Worm (Caenorhabditis elegans) whole organism, dauer: Measurements from ENCODE around the gene fig-1.

Source experiments
- unc-62 ChIP-seq: sonication (generic microtip); optimal IDR thresholded peaks from 2 replicates; lab custom pipeline; 2017; ENCODE audit warnings: missing biosample characterization, missing genetic modification reagents, missing genetic modification characterization

Gene fig-1

ce11 chrV:10981113-10981512 is at the start of gene fig-1:
TSS of gene fig-1 (minus strand) at chrV:10981213.
- no peak for TF ChIP-seq unc-62 (GFP tag; lab: Kevin White, UChicago)

- no peak for TF ChIP-seq unc-62 (GFP tag; lab: Kevin White, UChicago)
Measured at ce11 chrV:11030675-11031074, 49.7 kb upstream of the fig-1 start.

- TF ChIP-seq unc-62 (GFP tag; lab: Kevin White, UChicago) = no peak
Measured at ce11 chrV:11029309-11029708, 48.3 kb upstream of the fig-1 start.

- TF ChIP-seq unc-62 (GFP tag; lab: Kevin White, UChicago) = no peak
Measured at ce11 chrV:11027740-11028139, 46.7 kb upstream of the fig-1 start.

- TF ChIP-seq unc-62 (GFP tag; lab: Kevin White, UChicago) = no peak
Measured at ce11 chrV:11022817-11023216, 41.8 kb upstream of the fig-1 start, which contains the start of the genes C13G3.12 and hot-6. TSS of gene C13G3.12 (minus strand) at chrV:11022917. TSS of gene hot-6 (minus strand) at chrV:11022937.

- TF ChIP-seq unc-62 (GFP tag; lab: Kevin White, UChicago) = no peak
Measured at ce11 chrV:11016846-11017553, 36.0 kb upstream of the fig-1 start.

- no peak for TF ChIP-seq unc-62 (GFP tag; lab: Kevin White, UChicago)
Measured at ce11 chrV:11014758-11015157, 33.7 kb upstream of the fig-1 start.

- no peak for TF ChIP-seq unc-62 (GFP tag; lab: Kevin White, UChicago)
Measured at ce11 chrV:11013179-11013578, 32.2 kb upstream of the fig-1 start.

- no peak for TF ChIP-seq unc-62 (GFP tag; lab: Kevin White, UChicago)
Measured at ce11 chrV:11012419-11012818, 31.4 kb upstream of the fig-1 start, which contains the start of gene C13G3.1. TSS of gene C13G3.1 (minus strand) at chrV:11012465.

ce11 chrV:11011807-11012206 is 30.8 kb upstream of the fig-1 start:
- no peak for TF ChIP-seq unc-62 (GFP tag; lab: Kevin White, UChicago)

ce11 chrV:11010768-11011167 is 29.8 kb upstream of the fig-1 start:
- TF ChIP-seq unc-62 (GFP tag; lab: Kevin White, UChicago) = no peak

ce11 chrV:11009124-11009524 is 28.1 kb upstream of the fig-1 start:
- TF ChIP-seq unc-62 (GFP tag; lab: Kevin White, UChicago) = no peak

ce11 chrV:11007651-11008050 is 26.6 kb upstream of the fig-1 start:
- no peak for TF ChIP-seq unc-62 (GFP tag; lab: Kevin White, UChicago)

- no peak for TF ChIP-seq unc-62 (GFP tag; lab: Kevin White, UChicago)
Measured at ce11 chrV:11004094-11004493, 23.1 kb upstream of the fig-1 start.

- no peak for TF ChIP-seq unc-62 (GFP tag; lab: Kevin White, UChicago)
Measured at ce11 chrV:11002434-11002833, 21.4 kb upstream of the fig-1 start, which contains the start of gene F53B7.4. TSS of gene F53B7.4 (minus strand) at chrV:11002534.

ce11 chrV:11000650-11001049 is 19.6 kb upstream of the fig-1 start, which contains the start of gene isy-1:
TSS of gene isy-1 (minus strand) at chrV:11000699.
- no peak for TF ChIP-seq unc-62 (GFP tag; lab: Kevin White, UChicago)

ce11 chrV:10998797-10999196 is 17.8 kb upstream of the fig-1 start, which contains the start of gene F53B7.7:
TSS of gene F53B7.7 (plus strand) at chrV:10999097.
- no peak for TF ChIP-seq unc-62 (GFP tag; lab: Kevin White, UChicago)
